Worm (Caenorhabditis elegans) whole organism, young adult: ENCODE results near the gene lido-8.

ENCODE experiments used
- B0035.1 ChIP-seq: sonication (generic microtip); optimal IDR thresholded peaks from 2 replicates; lab custom pipeline; 2016; ENCODE audit warnings: missing genetic modification characterization, mild to moderate bottlenecking, missing compliant biosample characterization, missing genotype, missing genetic modification reagents
- F33H1.4 ChIP-seq: fragments of 200-800 bp; sonication (Bioruptor generic); IDR thresholded peaks from 2 replicates; pipeline ENCODE4 v1.3.6; 2022; ENCODE audit warnings: missing genetic modification reagents, missing genetic modification characterization, missing compliant biosample characterization
- K12H6.12 ChIP-seq: fragments of 200-800 bp; sonication (Bioruptor generic); optimal IDR thresholded peaks from 2 replicates; lab custom pipeline; 2018; ENCODE audit warnings: mild to moderate bottlenecking, missing genetic modification characterization, missing compliant biosample characterization
- madf-8 ChIP-seq: fragments of 200-800 bp; sonication (Bioruptor generic); conservative IDR thresholded peaks from 2 replicates; pipeline ENCODE4 v1.3.6; 2022; ENCODE audit warnings: missing genetic modification reagents, missing genetic modification characterization, missing compliant biosample characterization
- nfya-2 ChIP-seq: fragments of 200-800 bp; sonication (Bioruptor generic); IDR thresholded peaks from 2 replicates; pipeline ENCODE4 v1.3.6; 2022; ENCODE audit warnings: missing genetic modification reagents, missing genetic modification characterization, missing compliant biosample characterization

DNA sequence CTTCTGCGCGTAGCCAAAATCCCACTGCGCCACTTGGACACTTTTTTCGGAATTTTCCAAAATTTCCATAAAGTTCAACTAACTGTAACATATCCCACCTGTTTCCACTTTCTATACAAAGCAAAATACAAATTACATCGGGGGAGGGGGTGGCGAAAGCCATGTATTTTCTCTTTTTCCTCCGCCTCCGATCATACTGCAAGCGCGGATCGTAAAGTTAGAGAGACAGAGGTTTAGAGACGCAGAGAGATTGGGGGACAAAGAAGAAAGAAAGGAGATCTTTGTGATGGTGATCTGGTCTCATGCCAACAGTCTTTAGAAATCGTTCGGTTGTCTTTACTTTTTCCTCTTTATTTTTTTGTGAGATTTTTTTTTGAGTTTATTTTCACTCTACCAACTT, 31.4 kb downstream of the lido-8 start:
- TF ChIP-seq madf-8 (GFP tag; lab: Robert Waterston, UW): no peak
- no peak for TF ChIP-seq F33H1.4
- TF ChIP-seq B0035.1: no peak
- TF ChIP-seq K12H6.12: no peak
- TF ChIP-seq nfya-2 (GFP tag; lab: Robert Waterston, UW): no peak
